Worm (Caenorhabditis elegans) whole organism, late embryonic: Measurements from ENCODE around the gene ncx-9.

Experiments
- C38D4.7 ChIP-seq: fragments of 200-800 bp; sonication (Bioruptor generic); optimal IDR thresholded peaks from 2 replicates; lab custom pipeline; 2018; ENCODE audit warnings: mild to moderate bottlenecking, missing genetic modification characterization, moderate library complexity, missing compliant biosample characterization
- K09A11.1 ChIP-seq: sonication (generic microtip); optimal IDR thresholded peaks from 2 replicates; lab custom pipeline; 2017; ENCODE audit warnings: antibody characterized with exemption, mild to moderate bottlenecking, missing genetic modification characterization, missing compliant biosample characterization; ENCODE audit not compliant: insufficient read depth
- Y22D7AL.16 ChIP-seq: sonication (generic microtip); optimal IDR thresholded peaks from 2 replicates; lab custom pipeline; 2016; ENCODE audit warnings: missing genetic modification characterization, missing compliant biosample characterization
- ceh-14 ChIP-seq: sonication (generic microtip); optimal IDR thresholded peaks from 2 replicates; lab custom pipeline; 2016; ENCODE audit warnings: missing genotype, missing genetic modification characterization, missing compliant biosample characterization
- ceh-22 ChIP-seq: sonication (generic microtip); optimal IDR thresholded peaks from 2 replicates; lab custom pipeline; 2017; ENCODE audit warnings: missing biosample characterization, missing genetic modification characterization
- ceh-24 ChIP-seq: sonication (generic microtip); optimal IDR thresholded peaks from 2 replicates; lab custom pipeline; 2016; ENCODE audit warnings: mild to moderate bottlenecking, missing genetic modification characterization, missing compliant biosample characterization
- ceh-31 ChIP-seq: sonication (generic microtip); optimal IDR thresholded peaks from 2 replicates; lab custom pipeline; 2016; ENCODE audit warnings: missing genetic modification characterization, missing compliant biosample characterization
- ceh-34 ChIP-seq: sonication (generic microtip); optimal IDR thresholded peaks from 2 replicates; lab custom pipeline; 2016; ENCODE audit warnings: mild to moderate bottlenecking, missing genetic modification characterization, missing compliant biosample characterization
- ceh-48 ChIP-seq: sonication (generic microtip); optimal IDR thresholded peaks from 2 replicates; lab custom pipeline; 2016; ENCODE audit warnings: missing genetic modification characterization, inconsistent platforms, missing compliant biosample characterization
- ceh-6 ChIP-seq: fragments of 200-800 bp; sonication (Bioruptor generic); optimal IDR thresholded peaks from 2 replicates; lab custom pipeline; 2018; ENCODE audit warnings: mild to moderate bottlenecking, missing genetic modification characterization, missing compliant biosample characterization
- che-1 ChIP-seq: sonication (generic microtip); optimal IDR thresholded peaks from 2 replicates; lab custom pipeline; 2016; ENCODE audit warnings: mild to moderate bottlenecking, missing genetic modification characterization, missing compliant biosample characterization
- dmd-4 ChIP-seq: sonication (generic microtip); optimal IDR thresholded peaks from 2 replicates; lab custom pipeline; 2016; ENCODE audit warnings: borderline replicate concordance, missing genetic modification characterization, missing compliant biosample characterization
- eyg-1 ChIP-seq: sonication (generic microtip); optimal IDR thresholded peaks from 2 replicates; lab custom pipeline; 2016; ENCODE audit warnings: missing genotype, missing genetic modification characterization, missing compliant biosample characterization
- fax-1 ChIP-seq: sonication (generic microtip); optimal IDR thresholded peaks from 2 replicates; lab custom pipeline; 2016; ENCODE audit warnings: missing genotype, missing genetic modification characterization, missing compliant biosample characterization
- fkh-10 ChIP-seq: fragments of 150-350 bp; optimal IDR thresholded peaks from 2 replicates; lab custom pipeline; 2014; ENCODE audit warnings: missing biosample characterization, missing genetic modification reagents, missing genetic modification characterization
- hlh-15 ChIP-seq: sonication (generic microtip); optimal IDR thresholded peaks from 2 replicates; lab custom pipeline; 2016; ENCODE audit warnings: missing genetic modification characterization, missing compliant biosample characterization
- hlh-6 ChIP-seq: sonication (generic microtip); optimal IDR thresholded peaks from 2 replicates; lab custom pipeline; 2016; ENCODE audit warnings: missing genotype, missing genetic modification characterization, missing compliant biosample characterization
- hlh-8 ChIP-seq: sonication (generic microtip); optimal IDR thresholded peaks from 2 replicates; lab custom pipeline; 2016; ENCODE audit warnings: missing genotype, missing genetic modification characterization, missing compliant biosample characterization
- lin-11 ChIP-seq: fragments of 200-800 bp; sonication (Bioruptor generic); optimal IDR thresholded peaks from 2 replicates; lab custom pipeline; 2018; ENCODE audit warnings: mild to moderate bottlenecking, missing genetic modification characterization, missing compliant biosample characterization
- madf-2 ChIP-seq: sonication (generic microtip); optimal IDR thresholded peaks from 2 replicates; lab custom pipeline; 2017; ENCODE audit warnings: missing genetic modification characterization, missing compliant biosample characterization
- mec-3 ChIP-seq: sonication (generic microtip); optimal IDR thresholded peaks from 2 replicates; lab custom pipeline; 2016; ENCODE audit warnings: borderline replicate concordance, missing genetic modification characterization, missing compliant biosample characterization
- nfya-1 ChIP-seq: sonication (generic microtip); optimal IDR thresholded peaks from 2 replicates; lab custom pipeline; 2017; ENCODE audit warnings: missing genetic modification characterization, mild to moderate bottlenecking, missing compliant biosample characterization, antibody characterized with exemption, moderate library complexity
- nhr-11 ChIP-seq: fragments of 150-350 bp; optimal IDR thresholded peaks from 2 replicates; lab custom pipeline; 2014; ENCODE audit warnings: missing biosample characterization, missing genetic modification characterization
- nhr-232 ChIP-seq: sonication (generic microtip); optimal IDR thresholded peaks from 2 replicates; lab custom pipeline; 2016; ENCODE audit warnings: missing genetic modification characterization, missing compliant biosample characterization
- odd-2 ChIP-seq: sonication (generic microtip); optimal IDR thresholded peaks from 2 replicates; lab custom pipeline; 2017; ENCODE audit warnings: antibody characterized with exemption, mild to moderate bottlenecking, missing genetic modification characterization, missing compliant biosample characterization
- pax-1 ChIP-seq: fragments of 150-350 bp; optimal IDR thresholded peaks from 2 replicates; lab custom pipeline; 2014; ENCODE audit warnings: missing biosample characterization, missing genetic modification characterization
- pha-2 ChIP-seq: sonication (generic microtip); optimal IDR thresholded peaks from 2 replicates; lab custom pipeline; 2017; ENCODE audit warnings: mild to moderate bottlenecking, missing genetic modification characterization, missing compliant biosample characterization
- ref-2 ChIP-seq: sonication (generic microtip); optimal IDR thresholded peaks from 2 replicates; lab custom pipeline; 2016; ENCODE audit warnings: missing genetic modification characterization, missing compliant biosample characterization
- rnt-1 ChIP-seq: sonication (generic microtip); optimal IDR thresholded peaks from 2 replicates; lab custom pipeline; 2016; ENCODE audit warnings: missing genetic modification characterization, missing compliant biosample characterization
- tbx-2 ChIP-seq: sonication (generic microtip); optimal IDR thresholded peaks from 2 replicates; lab custom pipeline; 2016; ENCODE audit warnings: missing genetic modification characterization, missing compliant biosample characterization
- ttx-3 ChIP-seq: sonication (generic microtip); optimal IDR thresholded peaks from 2 replicates; lab custom pipeline; 2016; ENCODE audit warnings: missing genetic modification reagents, missing genetic modification characterization, missing compliant biosample characterization
- unc-55 ChIP-seq: sonication (generic microtip); optimal IDR thresholded peaks from 2 replicates; lab custom pipeline; 2017; ENCODE audit warnings: missing biosample characterization, missing genetic modification reagents, missing genetic modification characterization
- unc-86 ChIP-seq: sonication (generic microtip); optimal IDR thresholded peaks from 2 replicates; lab custom pipeline; 2016; ENCODE audit warnings: missing genetic modification characterization, missing compliant biosample characterization
- zip-5 ChIP-seq: sonication (generic microtip); optimal IDR thresholded peaks from 2 replicates; lab custom pipeline; 2016; ENCODE audit warnings: missing genetic modification characterization, missing compliant biosample characterization
- ztf-16 ChIP-seq: sonication (generic microtip); optimal IDR thresholded peaks from 2 replicates; lab custom pipeline; 2017; ENCODE audit warnings: missing genetic modification characterization, missing compliant biosample characterization

Gene ncx-9

ce11 chrV:4960686-4961085 lies 34.4 kb downstream of the ncx-9 start:
- no peak for TF ChIP-seq ceh-14
- no peak for TF ChIP-seq Y22D7AL.16
- no peak for TF ChIP-seq hlh-8 (tag; lab: Kevin White, UChicago)
- no peak for TF ChIP-seq odd-2 (tag; lab: Kevin White, UChicago)
- no peak for TF ChIP-seq fkh-10 (GFP tag; lab: Kevin White, UChicago)
- no peak for TF ChIP-seq ttx-3 (tag; lab: Kevin White, UChicago)
- TF ChIP-seq che-1 (tag; lab: Kevin White, UChicago): no peak
- no peak for TF ChIP-seq ref-2
- no peak for TF ChIP-seq dmd-4 (tag; lab: Kevin White, UChicago)
- no peak for TF ChIP-seq unc-86 (tag; lab: Kevin White, UChicago)
- no peak for TF ChIP-seq madf-2
- TF ChIP-seq lin-11 (tag; lab: Kevin White, UChicago): no peak
- TF ChIP-seq nhr-232: no peak
- no peak for TF ChIP-seq ztf-16 (tag; lab: Kevin White, UChicago)
- TF ChIP-seq eyg-1: no peak
- TF ChIP-seq rnt-1 (tag; lab: Kevin White, UChicago): no peak

- TF ChIP-seq hlh-6 (no peak), mec-3 (tag; lab: Kevin White, UChicago) (no peak), ceh-34 (tag; lab: Kevin White, UChicago) (no peak), unc-86 (tag; lab: Kevin White, UChicago) (no peak), C38D4.7 (no peak), hlh-15 (tag; lab: Kevin White, UChicago) (no peak)
These were observed 37.4 kb downstream of the ncx-9 start for ce11 chrV:4957619-4958018.

- TF ChIP-seq odd-2 (tag; lab: Kevin White, UChicago) (no peak), ceh-14 (no peak), hlh-8 (tag; lab: Kevin White, UChicago) (no peak), unc-55 (no peak), ztf-16 (tag; lab: Kevin White, UChicago) (no peak), pha-2 (tag; lab: Kevin White, UChicago) (no peak), ceh-24 (tag; lab: Kevin White, UChicago) (no peak), rnt-1 (tag; lab: Kevin White, UChicago) (no peak), che-1 (tag; lab: Kevin White, UChicago) (no peak), hlh-15 (tag; lab: Kevin White, UChicago) (no peak), unc-86 (tag; lab: Kevin White, UChicago) (no peak), ceh-48 (tag; lab: Kevin White, UChicago) (no peak), C38D4.7 (no peak), tbx-2 (tag; lab: Kevin White, UChicago) (no peak), K09A11.1 (no peak), ceh-22 (tag; lab: Kevin White, UChicago) (no peak), mec-3 (tag; lab: Kevin White, UChicago) (no peak), ceh-6 (GFP tag; lab: Kevin White, UChicago) (no peak), pax-1 (tag; lab: Kevin White, UChicago) (no peak)
These were observed 38.5 kb downstream of the ncx-9 start, which contains the start of gene str-208 for ce11 chrV:4956529-4956928. Gene str-208 (plus strand): TSS chrV:4956829.

ce11 chrV:4951434-4951833 lies 43.6 kb downstream of the ncx-9 start, which contains the start of gene str-207:
Gene str-207 (plus strand): TSS chrV:4951734.
- TF ChIP-seq ceh-34 (tag; lab: Kevin White, UChicago) (no peak), fkh-10 (GFP tag; lab: Kevin White, UChicago) (no peak), eyg-1 (no peak), nhr-11 (no peak), ceh-31 (tag; lab: Kevin White, UChicago) (no peak), nfya-1 (tag; lab: Kevin White, UChicago) (no peak), fax-1 (tag; lab: Kevin White, UChicago) (no peak)

ce11 chrV:4948635-4949034 lies 46.4 kb downstream of the ncx-9 start, which contains the start of gene str-209:
Gene str-209 (plus strand): TSS chrV:4948935.
- TF ChIP-seq nhr-232 (no peak), fkh-10 (GFP tag; lab: Kevin White, UChicago) (no peak), zip-5 (tag; lab: Kevin White, UChicago) (no peak)
